Worm (Caenorhabditis elegans) whole organism, L2 larva: Measurements from ENCODE around the gene R151.1.

Source experiments
- F13H6.1 ChIP-seq: sonication (generic microtip); optimal IDR thresholded peaks from 2 replicates; lab custom pipeline; 2016; ENCODE audit warnings: missing genetic modification characterization, missing compliant biosample characterization
- ceh-16 ChIP-seq: fragments of 150-350 bp; optimal IDR thresholded peaks from 2 replicates; lab custom pipeline; 2014; ENCODE audit warnings: missing biosample characterization, missing genetic modification characterization
- elt-1 ChIP-seq: fragments of 150-350 bp; optimal IDR thresholded peaks from 2 replicates; lab custom pipeline; 2014; ENCODE audit warnings: missing biosample characterization, missing genetic modification characterization
- lin-39 ChIP-seq: fragments of 150-350 bp; optimal IDR thresholded peaks from 2 replicates; lab custom pipeline; 2014; ENCODE audit warnings: missing biosample characterization, missing genetic modification reagents, missing genetic modification characterization
- lsy-2 ChIP-seq, 2 experiments: fragments of 150-350 bp in 1 of 2; sonication (generic microtip) in 1 of 2; optimal IDR thresholded peaks; 2 replicates each; lab custom pipeline; 2014 to 2017; ENCODE audit warnings: missing biosample characterization in 2 of 2, missing genetic modification characterization in 2 of 2
- mab-5 ChIP-seq: fragments of 150-350 bp; optimal IDR thresholded peaks from 2 replicates; lab custom pipeline; 2014; ENCODE audit warnings: missing biosample characterization, missing genetic modification characterization
- mdl-1 ChIP-seq, 2 experiments: fragments of 150-350 bp in 1 of 2; sonication (generic microtip) in 1 of 2; optimal IDR thresholded peaks; 2 replicates each; lab custom pipeline; 2017; ENCODE audit warnings: missing biosample characterization in 2 of 2, missing genetic modification characterization in 2 of 2
- nhr-12 ChIP-seq: fragments of 150-350 bp; optimal IDR thresholded peaks from 2 replicates; lab custom pipeline; 2014; ENCODE audit warnings: missing biosample characterization, missing genetic modification characterization
- sem-4 ChIP-seq: fragments of 150-350 bp; optimal IDR thresholded peaks from 2 replicates; lab custom pipeline; 2014; ENCODE audit warnings: missing biosample characterization, missing genetic modification reagents, missing genetic modification characterization
- zag-1 ChIP-seq: fragments of 150-350 bp; optimal IDR thresholded peaks from 2 replicates; lab custom pipeline; 2014; ENCODE audit warnings: missing biosample characterization, missing genetic modification characterization
- ztf-1 ChIP-seq: fragments of 200-800 bp; sonication (Bioruptor generic); conservative IDR thresholded peaks from 2 replicates; pipeline ENCODE4 v1.3.6; 2022; ENCODE audit warnings: missing genetic modification characterization, missing compliant biosample characterization
- ztf-11 ChIP-seq: sonication (generic microtip); optimal IDR thresholded peaks from 2 replicates; lab custom pipeline; 2017; ENCODE audit warnings: missing biosample characterization, missing genetic modification characterization

- TF ChIP-seq mab-5 (tag; lab: Kevin White, UChicago) (no peak), F13H6.1 (no peak), nhr-12 (no peak), ztf-11 (tag; lab: Kevin White, UChicago) (no peak), elt-1 (tag; lab: Kevin White, UChicago) (no peak), ceh-16 (tag; lab: Kevin White, UChicago) (no peak), mdl-1 (tag; optimal IDR thresholded peaks at IDR 0.05; lab: Kevin White, UChicago) (no peak), zag-1 (tag; lab: Kevin White, UChicago) (no peak), sem-4 (tag; lab: Kevin White, UChicago) (no peak), lsy-2 (tag; optimal IDR thresholded peaks at IDR 0.05; lab: Kevin White, UChicago) (no peak), ztf-1 (GFP tag; lab: Robert Waterston, UW) (no peak), lin-39 (tag; lab: Kevin White, UChicago) (no peak)
Measured at ce11 chrIII:7262592-7262991, 46.3 kb downstream of the R151.1 start.
